Fruit fly (Drosophila melanogaster) whole organism, adult: ENCODE measurements around the gene Gas8.

ENCODE experiments used
- CG11617 ChIP-seq: fragments of 200-800 bp; sonication (Bioruptor generic); optimal IDR thresholded peaks from 2 replicates; lab custom pipeline; 2017; ENCODE audit warnings: mild to moderate bottlenecking, missing biosample characterization, missing genetic modification reagents, missing genetic modification characterization
- CG12768 ChIP-seq: fragments of 200-800 bp; sonication (Bioruptor generic); optimal IDR thresholded peaks from 2 replicates; lab custom pipeline; 2017; ENCODE audit warnings: missing biosample characterization, missing genetic modification characterization, mild to moderate bottlenecking, moderate library complexity, missing genetic modification reagents
- CG14711 ChIP-seq: fragments of 200-800 bp; sonication (Bioruptor generic); optimal IDR thresholded peaks from 2 replicates; lab custom pipeline; 2018; ENCODE audit warnings: missing biosample characterization, mild to moderate bottlenecking, missing genetic modification characterization, moderate library complexity
- CG1620 ChIP-seq: fragments of 200-800 bp; sonication (Bioruptor generic); optimal IDR thresholded peaks from 2 replicates; lab custom pipeline; 2016; ENCODE audit warnings: missing biosample characterization, missing genetic modification characterization
- CG33017 ChIP-seq: fragments of 200-800 bp; sonication (Bioruptor generic); optimal IDR thresholded peaks from 2 replicates; lab custom pipeline; 2018; ENCODE audit warnings: missing biosample characterization, mild to moderate bottlenecking, missing genetic modification characterization, moderate library complexity
- CG5204 ChIP-seq: fragments of 200-800 bp; sonication (Bioruptor generic); optimal IDR thresholded peaks from 2 replicates; lab custom pipeline; 2016; ENCODE audit warnings: missing biosample characterization, missing genetic modification characterization
- CG7045 ChIP-seq: fragments of 200-800 bp; sonication (Bioruptor generic); optimal IDR thresholded peaks from 2 replicates; lab custom pipeline; 2017; ENCODE audit warnings: missing biosample characterization, mild to moderate bottlenecking, missing genetic modification characterization
- CG7101 ChIP-seq: fragments of 200-800 bp; sonication (Bioruptor generic); optimal IDR thresholded peaks from 2 replicates; lab custom pipeline; 2018; ENCODE audit warnings: missing biosample characterization, mild to moderate bottlenecking, missing genetic modification characterization, moderate library complexity
- Clk ChIP-seq: fragments of 200-800 bp; sonication (Bioruptor generic); optimal IDR thresholded peaks from 2 replicates; lab custom pipeline; 2017; ENCODE audit warnings: missing biosample characterization, missing genetic modification characterization
- Crg-1 ChIP-seq: fragments of 200-800 bp; sonication (Bioruptor generic); optimal IDR thresholded peaks from 2 replicates; lab custom pipeline; 2016; ENCODE audit warnings: missing biosample characterization, missing genetic modification characterization
- Hr96 ChIP-seq: fragments of 200-800 bp; sonication (Bioruptor generic); optimal IDR thresholded peaks from 2 replicates; lab custom pipeline; 2016; ENCODE audit warnings: missing biosample characterization, missing genetic modification characterization
- Mnt ChIP-seq: fragments of 200-800 bp; sonication (Bioruptor generic); optimal IDR thresholded peaks from 2 replicates; lab custom pipeline; 2016; ENCODE audit warnings: missing biosample characterization, mild to moderate bottlenecking, missing genetic modification characterization
- bab1 ChIP-seq: fragments of 200-800 bp; sonication (Bioruptor generic); optimal IDR thresholded peaks from 3 replicates; lab custom pipeline; 2019; ENCODE audit warnings: missing biosample characterization, mild to moderate bottlenecking, missing genetic modification characterization, moderate library complexity
- cic ChIP-seq: fragments of 200-800 bp; sonication (Bioruptor generic); optimal IDR thresholded peaks from 2 replicates; lab custom pipeline; 2017; ENCODE audit warnings: missing biosample characterization, mild to moderate bottlenecking, missing genetic modification characterization, moderate library complexity
- cnc ChIP-seq, 2 experiments: fragments of >200 bp; optimal IDR thresholded peaks; 2 replicates each; lab custom pipeline; 2017
- kay ChIP-seq: fragments of 200-800 bp; sonication (Bioruptor generic); peaks from one replicate; lab custom pipeline; 2016; ENCODE audit warnings: missing biosample characterization, missing genetic modification characterization, borderline replicate concordance
- ovo ChIP-seq: fragments of 200-800 bp; sonication (Bioruptor generic); optimal IDR thresholded peaks from 2 replicates; lab custom pipeline; 2016; ENCODE audit warnings: missing biosample characterization, missing genetic modification characterization
- pad ChIP-seq: fragments of 200-800 bp; sonication (Bioruptor generic); optimal IDR thresholded peaks from 3 replicates; lab custom pipeline; 2017; ENCODE audit warnings: missing biosample characterization, missing genetic modification characterization, mild to moderate bottlenecking, moderate library complexity, missing genetic modification reagents
- tj ChIP-seq: fragments of 200-800 bp; sonication (Bioruptor generic); optimal IDR thresholded peaks from 3 replicates; lab custom pipeline; 2017; ENCODE audit warnings: missing biosample characterization, mild to moderate bottlenecking, missing genetic modification characterization, moderate library complexity
- toe ChIP-seq: fragments of 200-800 bp; sonication (Bioruptor generic); optimal IDR thresholded peaks from 2 replicates; lab custom pipeline; 2016; ENCODE audit warnings: missing biosample characterization, missing genetic modification characterization

The Gas8 gene

DNA sequence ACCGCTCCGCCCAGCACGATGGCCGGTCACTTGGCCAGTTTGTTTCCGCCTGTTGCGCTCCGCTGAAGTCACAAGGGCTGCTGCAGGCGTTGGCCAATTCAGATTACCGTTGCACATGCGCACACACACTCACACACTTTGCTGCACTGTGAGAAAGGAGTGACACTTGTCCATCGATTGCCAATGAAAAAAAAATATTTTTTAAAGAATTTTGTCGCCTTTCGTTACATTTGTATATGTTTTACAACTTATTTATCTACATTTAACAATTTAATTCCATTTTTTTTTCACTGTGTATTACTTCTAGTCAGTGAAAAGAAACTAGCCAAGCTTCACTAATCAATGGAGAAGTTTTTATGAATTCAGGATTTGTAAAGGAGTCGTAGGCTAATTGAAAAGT, 28.6 kb downstream of the Gas8 start:
- TF ChIP-seq kay (GFP tag; lab: Kevin White, UChicago): no peak
- TF ChIP-seq CG1620 (GFP tag; lab: Kevin White, UChicago): no peak
- TF ChIP-seq tj (GFP tag; lab: Kevin White, UChicago): no peak
- TF ChIP-seq ovo (GFP tag; lab: Kevin White, UChicago): no peak
- TF ChIP-seq CG5204: no peak
- TF ChIP-seq CG11617 (GFP tag; lab: Kevin White, UChicago): no peak
- TF ChIP-seq cnc (optimal IDR thresholded peaks at IDR 0.05; lab: Kevin White, UChicago): no peak
- no peak for TF ChIP-seq CG12768
- TF ChIP-seq Hr96 (GFP tag; lab: Kevin White, UChicago): no peak
- TF ChIP-seq cic (GFP tag; lab: Kevin White, UChicago): no peak
- TF ChIP-seq CG7045: no peak
- no peak for TF ChIP-seq bab1 (GFP tag; lab: Kevin White, UChicago)
- no peak for TF ChIP-seq CG7101 (tag; lab: Kevin White, UChicago)
- no peak for TF ChIP-seq CG33017 (tag; lab: Kevin White, UChicago)
- no peak for TF ChIP-seq Crg-1 (GFP tag; lab: Kevin White, UChicago)
- no peak for TF ChIP-seq CG14711 (tag; lab: Kevin White, UChicago)

DNA sequence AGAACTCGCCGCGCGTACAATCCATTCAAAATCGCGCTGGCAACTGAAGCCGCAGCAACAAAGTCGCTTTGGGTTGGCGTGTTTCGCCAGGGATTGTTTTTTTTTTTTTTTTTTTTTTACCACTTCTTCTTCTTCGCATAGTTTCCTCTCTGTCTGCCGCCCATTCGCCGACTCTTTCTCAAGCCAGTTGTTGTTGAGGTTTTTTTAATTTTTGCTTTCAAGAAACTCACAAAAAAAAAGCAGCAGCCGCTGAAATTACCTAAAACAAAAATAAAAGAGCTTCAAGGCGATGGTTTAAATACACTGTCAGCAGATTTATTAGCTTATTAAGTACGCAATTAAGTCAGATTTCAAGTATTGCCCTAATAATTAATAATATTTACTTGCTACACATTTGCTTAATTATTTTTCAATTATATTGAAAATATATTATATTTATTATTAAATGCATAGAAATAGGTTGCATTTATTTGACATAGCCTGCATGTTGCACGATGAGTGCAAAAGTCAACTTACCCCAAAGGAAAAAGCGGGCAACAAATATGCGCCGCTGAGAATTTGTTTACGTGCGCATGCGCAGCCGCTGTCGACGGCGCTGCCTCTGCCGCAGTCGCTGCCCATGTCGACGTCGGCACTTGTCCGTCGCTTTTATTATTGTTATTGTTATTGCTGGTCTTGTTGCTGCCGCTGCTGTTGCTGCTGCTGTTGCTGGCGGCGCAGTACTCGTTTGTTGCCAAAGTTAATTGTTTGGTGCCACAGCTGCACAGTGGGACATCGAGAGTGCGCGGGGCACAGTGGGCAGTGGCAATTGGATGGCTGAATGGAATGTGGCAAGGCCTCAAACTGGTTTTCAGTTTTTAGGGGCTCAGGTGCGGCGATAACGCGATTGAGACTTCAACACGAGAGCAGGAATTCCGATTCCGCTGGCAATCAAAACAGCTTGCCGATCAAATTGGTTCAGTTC, 29.9 kb downstream of the Gas8 start, which contains the start of gene CG12206:
CG12206 (minus strand) TSS at position 49 of the 964 bp plus-strand sequence.
- TF ChIP-seq CG12768 (no peak), CG11617 (GFP tag; lab: Kevin White, UChicago) (peak; percentile 13), bab1 (GFP tag; lab: Kevin White, UChicago) (no peak), CG33017 (tag; lab: Kevin White, UChicago) (no peak), tj (GFP tag; lab: Kevin White, UChicago) (peak; percentile 90), pad (GFP tag; lab: Kevin White, UChicago) (no peak), toe (GFP tag; lab: Kevin White, UChicago) (no peak), Hr96 (GFP tag; lab: Kevin White, UChicago) (no peak), Mnt (no peak)

DNA sequence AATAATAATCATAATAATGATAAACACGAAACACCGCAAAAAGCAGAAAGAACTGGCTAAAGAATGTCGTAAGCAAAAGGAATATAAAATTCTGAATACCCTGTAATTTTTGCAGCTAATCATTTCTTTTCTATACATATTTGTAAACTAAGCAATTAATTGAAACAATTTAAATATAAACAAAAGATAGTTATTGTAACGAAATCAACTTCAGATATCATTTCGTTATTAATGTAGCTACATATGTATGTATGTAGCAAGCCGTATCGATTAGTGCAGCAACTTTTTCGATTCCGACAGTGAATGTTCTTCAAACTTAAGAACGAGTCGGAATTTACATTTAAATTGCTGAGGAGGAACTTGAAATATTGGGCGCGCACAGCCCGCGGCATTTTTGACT, 31.0 kb downstream of the Gas8 start:
- TF ChIP-seq CG11617 (GFP tag; lab: Kevin White, UChicago): no peak
- no peak for TF ChIP-seq CG7045
- TF ChIP-seq CG5204: no peak
- TF ChIP-seq bab1 (GFP tag; lab: Kevin White, UChicago): peak; percentile 4
- TF ChIP-seq cic (GFP tag; lab: Kevin White, UChicago): no peak
- TF ChIP-seq CG12768: no peak
- no peak for TF ChIP-seq CG14711 (tag; lab: Kevin White, UChicago)
- TF ChIP-seq Hr96 (GFP tag; lab: Kevin White, UChicago): no peak
- no peak for TF ChIP-seq cnc (optimal IDR thresholded peaks at IDR 0.05; lab: Kevin White, UChicago)
- TF ChIP-seq CG7101 (tag; lab: Kevin White, UChicago): no peak
- peak; percentile 20 for TF ChIP-seq tj (GFP tag; lab: Kevin White, UChicago)
- no peak for TF ChIP-seq Clk (GFP tag; lab: Kevin White, UChicago)
- no peak for TF ChIP-seq CG33017 (tag; lab: Kevin White, UChicago)

DNA sequence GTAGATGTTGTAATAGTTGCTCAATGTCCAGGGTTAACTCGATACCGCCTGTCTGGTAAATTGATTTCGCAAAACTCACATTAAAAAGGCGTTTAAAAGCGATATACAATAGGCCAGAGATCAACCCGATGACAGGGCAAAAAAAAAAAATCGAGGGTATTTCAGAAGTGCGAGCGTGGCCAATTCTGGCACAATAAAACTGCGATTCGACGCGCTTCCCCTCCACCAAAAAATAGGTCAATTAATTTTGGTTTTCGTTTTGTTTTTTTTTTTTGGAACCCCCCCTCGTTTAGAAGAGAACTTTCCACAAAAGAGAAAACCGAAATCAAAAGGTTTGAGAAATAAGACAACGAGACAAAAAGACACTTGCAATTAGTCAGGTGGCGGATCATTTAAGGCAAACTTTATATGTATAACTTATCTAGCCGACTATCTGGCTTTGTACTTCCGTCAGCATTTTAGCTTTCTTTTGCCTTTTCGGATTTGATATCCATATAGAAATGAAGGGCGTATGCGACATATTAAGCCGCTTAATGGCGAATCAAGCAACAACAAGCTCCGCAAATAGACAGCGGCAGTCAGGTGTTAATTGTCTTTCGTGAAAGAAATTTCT, 34.1 kb downstream of the Gas8 start:
- TF ChIP-seq tj (GFP tag; lab: Kevin White, UChicago) (peak; percentile 74), pad (GFP tag; lab: Kevin White, UChicago) (peak; percentile 67), cic (GFP tag; lab: Kevin White, UChicago) (no peak), toe (GFP tag; lab: Kevin White, UChicago) (no peak), CG11617 (GFP tag; lab: Kevin White, UChicago) (no peak)

DNA sequence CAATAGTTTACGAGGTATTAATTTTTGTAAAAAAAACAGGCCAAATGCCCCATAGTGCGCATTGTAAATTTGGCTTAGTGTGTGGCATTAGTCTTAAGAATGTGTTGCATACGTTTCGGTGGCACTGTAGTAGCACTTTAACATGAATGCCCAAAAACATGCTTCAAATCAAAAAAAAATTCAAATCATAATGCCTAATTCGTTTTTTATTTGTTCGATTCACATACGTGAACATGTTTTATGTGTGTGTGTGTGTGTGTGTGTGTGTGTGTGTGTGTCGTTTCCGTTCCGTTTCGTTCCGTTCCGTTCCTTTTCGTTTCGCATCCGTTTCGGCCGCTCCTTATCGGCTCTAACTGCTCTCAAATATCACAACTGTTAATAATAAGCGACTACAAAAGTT, 39.1 kb downstream of the Gas8 start:
- no peak for TF ChIP-seq pad (GFP tag; lab: Kevin White, UChicago)
- no peak for TF ChIP-seq cic (GFP tag; lab: Kevin White, UChicago)

DNA sequence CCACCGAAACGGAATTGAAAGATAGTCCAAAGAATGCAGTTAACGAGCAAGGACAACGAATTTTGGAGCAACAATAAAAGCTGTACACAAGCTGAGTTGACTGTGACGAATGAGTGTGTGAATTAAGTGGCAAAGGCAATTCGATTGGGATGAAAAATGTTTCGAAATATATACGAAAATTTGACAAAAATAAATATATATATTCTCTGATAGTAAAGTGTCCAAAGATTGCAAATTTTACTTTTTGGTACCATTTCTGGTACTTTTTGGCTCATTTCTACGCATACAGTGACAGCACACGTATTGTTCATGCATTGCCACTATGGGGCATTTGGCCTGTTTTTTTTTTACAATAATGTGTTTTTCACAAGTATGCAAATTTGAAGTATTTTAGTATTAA, 40.7 kb downstream of the Gas8 start, which contains the start of gene CG16781:
CG16781 (minus strand) TSS at position 101 of the 400 bp plus-strand sequence.
- no peak for TF ChIP-seq Crg-1 (GFP tag; lab: Kevin White, UChicago)
